Worm (Caenorhabditis elegans) whole organism, midembryonic: Measurements from ENCODE around the gene agxt-1.

Experiments used
- cog-1 ChIP-seq: sonication (generic microtip); optimal IDR thresholded peaks from 2 replicates; lab custom pipeline; 2016; ENCODE audit warnings: missing genetic modification characterization, missing compliant biosample characterization
- flt-1 ChIP-seq: fragments of 200-800 bp; sonication (Bioruptor generic); IDR thresholded peaks from 2 replicates; pipeline ENCODE4 v1.3.6; 2022; ENCODE audit warnings: missing genetic modification characterization, missing compliant biosample characterization
- med-1 ChIP-seq: sonication (generic microtip); optimal IDR thresholded peaks from 2 replicates; lab custom pipeline; 2017; ENCODE audit warnings: missing genetic modification characterization, mild to moderate bottlenecking, missing compliant biosample characterization, antibody characterized with exemption, missing genetic modification reagents; ENCODE audit not compliant: insufficient read depth
- ztf-29 ChIP-seq: fragments of 200-800 bp; sonication (Bioruptor generic); IDR thresholded peaks from 2 replicates; pipeline ENCODE4 v1.3.6; 2022; ENCODE audit warnings: missing genetic modification reagents, missing genetic modification characterization, missing compliant biosample characterization

ce11 chrII:8821140-8821595 lies 24.2 kb upstream of the agxt-1 start, which contains the start of gene F46C5.1:
- no peak for TF ChIP-seq flt-1
- no peak for TF ChIP-seq ztf-29 (GFP tag; lab: Robert Waterston, UW)
- no peak for TF ChIP-seq med-1 (GFP tag; lab: Kevin White, UChicago)
- no peak for TF ChIP-seq cog-1 (tag; lab: Kevin White, UChicago)
